Worm (Caenorhabditis elegans) whole organism, young adult: ENCODE results near the gene dnpp-1.

Experiments used
- Y67H2A.10 ChIP-seq: fragments of 200-800 bp; sonication (Bioruptor generic); conservative IDR thresholded peaks from 2 replicates; pipeline ENCODE4 v1.3.6; 2022; ENCODE audit warnings: missing genetic modification reagents, missing genetic modification characterization, missing compliant biosample characterization
- chd-7 ChIP-seq: sonication (generic microtip); optimal IDR thresholded peaks from 2 replicates; lab custom pipeline; 2016; ENCODE audit warnings: mild to moderate bottlenecking, missing genetic modification characterization, moderate library complexity, missing compliant biosample characterization
- egl-18 ChIP-seq: fragments of 200-800 bp; sonication (Bioruptor generic); IDR thresholded peaks from 2 replicates; pipeline ENCODE4 v1.3.6; 2022; ENCODE audit warnings: missing genetic modification reagents, missing genetic modification characterization, missing compliant biosample characterization
- lin-40 ChIP-seq: sonication (generic microtip); optimal IDR thresholded peaks from 2 replicates; lab custom pipeline; 2016; ENCODE audit warnings: missing genetic modification characterization, mild to moderate bottlenecking, missing compliant biosample characterization, missing genotype, missing genetic modification reagents
- lir-1 ChIP-seq: fragments of 200-800 bp; sonication (Bioruptor generic); conservative IDR thresholded peaks from 2 replicates; pipeline ENCODE4 v1.3.6; 2022; ENCODE audit warnings: missing genetic modification reagents, missing genetic modification characterization, missing compliant biosample characterization
- nfya-2 ChIP-seq: fragments of 200-800 bp; sonication (Bioruptor generic); IDR thresholded peaks from 2 replicates; pipeline ENCODE4 v1.3.6; 2022; ENCODE audit warnings: missing genetic modification reagents, missing genetic modification characterization, missing compliant biosample characterization
- pha-4 ChIP-seq: fragments of 150-350 bp; sonication (generic microtip); optimal IDR thresholded peaks from 2 replicates; lab custom pipeline; 2014; ENCODE audit warnings: missing biosample characterization, missing genetic modification reagents, missing genetic modification characterization
- ztf-26 ChIP-seq: sonication (generic microtip); optimal IDR thresholded peaks from 2 replicates; lab custom pipeline; 2017; ENCODE audit warnings: missing genetic modification characterization, missing compliant biosample characterization

- TF ChIP-seq lir-1 (GFP tag; lab: Robert Waterston, UW) (no peak), ztf-26 (tag; lab: Kevin White, UChicago) (no peak), nfya-2 (no peak), pha-4 (no peak), Y67H2A.10 (no peak), egl-18 (GFP tag; lab: Robert Waterston, UW) (no peak), lin-40 (no peak), chd-7 (tag; lab: Kevin White, UChicago) (no peak)
Measured at ce11 chrIII:5886893-5887292, 23.3 kb upstream of the dnpp-1 start, which contains the start of gene C28H8.7.
